Worm (Caenorhabditis elegans): ENCODE results near the gene C44C10.5.

The C44C10.5 gene

DNA sequence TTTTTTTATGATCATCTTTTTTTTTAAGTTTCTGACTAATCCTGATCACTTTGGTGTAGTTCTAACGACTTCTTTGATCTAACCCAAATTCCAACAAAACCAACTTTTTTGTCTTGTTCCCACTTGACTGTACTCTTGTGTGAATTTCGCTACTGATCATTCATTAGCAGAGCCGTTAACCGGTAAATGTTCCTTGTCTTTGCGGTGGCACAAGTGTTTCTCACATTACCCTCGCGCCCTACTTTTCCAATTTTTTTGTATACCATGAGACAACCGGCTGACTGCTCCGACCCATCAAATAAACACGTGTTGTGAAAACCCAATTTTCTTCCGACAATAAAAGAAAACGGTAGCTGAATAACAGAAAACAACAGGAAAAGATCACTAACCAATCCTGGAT lies 42.4 kb downstream of the C44C10.5 start:
- TF ChIP-seq sea-2 (GFP tag; optimal IDR thresholded peaks at IDR 0.05) (no peak), nhr-237 (tag; optimal IDR thresholded peaks at IDR 0.05) (no peak), fos-1 (tag; optimal IDR thresholded peaks at IDR 0.05) (no peak), pqm-1 (tag; optimal IDR thresholded peaks at IDR 0.05) (no peak), ztf-4 (tag; optimal IDR thresholded peaks at IDR 0.05) (no peak), snpc-4 (tag; optimal IDR thresholded peaks at IDR 0.05) (no peak), elt-1 (tag; optimal IDR thresholded peaks at IDR 0.05) (no peak), elt-2 (tag; optimal IDR thresholded peaks at IDR 0.05) (no peak), ZK546.5 (tag; optimal IDR thresholded peaks at IDR 0.05) (no peak), egl-5 (tag; optimal IDR thresholded peaks at IDR 0.05) (no peak), R02D3.7 (tag; optimal IDR thresholded peaks at IDR 0.05) (no peak), zag-1 (tag; optimal IDR thresholded peaks at IDR 0.05) (no peak), fkh-10 (GFP tag; optimal IDR thresholded peaks at IDR 0.05) (no peak), ceh-82 (tag; optimal IDR thresholded peaks at IDR 0.05) (no peak), nhr-25 (tag; optimal IDR thresholded peaks at IDR 0.05) (no peak), ztf-11 (tag; optimal IDR thresholded peaks at IDR 0.05) (no peak)

DNA sequence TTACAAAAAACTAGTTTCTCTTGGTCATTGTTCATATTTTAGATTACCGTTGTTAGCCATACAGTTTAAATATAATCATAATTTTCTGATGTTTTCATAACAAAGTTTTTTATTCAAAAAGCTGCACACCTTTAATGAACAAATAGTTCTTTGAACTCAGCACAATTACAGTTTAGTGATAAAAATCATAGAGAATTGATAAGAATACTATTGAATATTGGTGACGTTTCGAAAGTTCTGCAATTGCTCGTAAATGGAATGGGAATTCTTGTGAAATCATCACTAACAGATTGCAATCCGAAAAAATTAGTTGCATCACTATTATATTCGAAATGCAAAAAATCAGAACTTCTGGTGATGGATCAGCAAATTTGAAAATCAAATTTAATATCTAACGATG lies 43.8 kb downstream of the C44C10.5 start:
- peak; percentile 57 for TF ChIP-seq pqm-1 (tag; optimal IDR thresholded peaks at IDR 0.05)
- no peak for TF ChIP-seq ZK546.5 (tag; optimal IDR thresholded peaks at IDR 0.05)
- peak; percentile 64 for TF ChIP-seq elt-2 (tag; optimal IDR thresholded peaks at IDR 0.05)
- no peak for TF ChIP-seq jun-1 (tag; optimal IDR thresholded peaks at IDR 0.05)
- TF ChIP-seq tbx-2 (tag; optimal IDR thresholded peaks at IDR 0.05) = no peak
- TF ChIP-seq lsy-12 (tag; optimal IDR thresholded peaks at IDR 0.05) = no peak

DNA sequence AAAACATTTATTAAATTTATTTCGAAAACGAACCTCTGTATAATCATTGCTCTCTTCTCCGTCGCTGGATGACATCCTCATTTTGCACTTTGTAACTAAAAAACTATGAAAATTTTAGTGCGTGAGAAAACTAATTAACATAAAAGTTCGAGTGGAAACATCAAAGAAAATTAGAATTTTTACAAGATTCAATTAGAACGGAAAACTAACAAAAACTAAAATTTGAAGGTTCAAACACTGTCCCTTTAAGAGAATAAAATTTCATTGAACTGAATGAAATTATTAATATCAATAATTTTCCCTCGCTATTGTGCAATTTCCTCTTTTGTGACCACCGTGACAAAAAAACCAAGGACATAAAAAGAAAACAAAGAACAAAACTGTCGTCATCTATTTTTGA lies 46.7 kb downstream of the C44C10.5 start, which contains the start of gene D1053.3:
Gene D1053.3 (minus strand): TSS at position 101 of the 400 bp plus-strand sequence.
- TF ChIP-seq pqm-1 (tag; optimal IDR thresholded peaks at IDR 0.05) (no peak), elt-2 (tag; optimal IDR thresholded peaks at IDR 0.05) (no peak)

DNA sequence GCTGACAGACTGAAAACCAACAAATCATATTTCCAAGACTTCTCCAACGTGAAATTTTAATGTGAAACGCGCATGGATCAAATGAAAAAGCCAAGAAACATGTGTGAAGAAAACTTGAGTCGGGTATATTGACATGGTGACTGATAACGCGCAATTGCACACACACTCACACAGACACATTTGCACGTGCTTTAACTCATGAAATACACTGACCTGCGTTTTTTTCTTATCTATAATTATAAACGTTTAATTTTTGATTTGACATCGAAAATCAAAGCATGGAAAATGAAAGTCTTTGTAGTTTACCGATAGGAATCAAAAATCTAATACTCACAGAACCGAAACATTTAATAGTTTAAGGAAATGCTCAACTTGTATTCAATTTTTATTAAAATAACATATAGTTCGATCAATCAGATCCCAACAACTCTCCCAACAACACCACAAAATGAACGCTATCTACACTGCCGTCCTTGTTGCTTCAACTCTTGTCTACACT lies 48.3 kb downstream of the C44C10.5 start, which contains the start of gene nspa-9:
Gene nspa-9 (plus strand): TSS at position 449 of the 499 bp plus-strand sequence.
- TF ChIP-seq jun-1 (tag; optimal IDR thresholded peaks at IDR 0.05) (peak; percentile 19), lsy-12 (tag; optimal IDR thresholded peaks at IDR 0.05) (no peak), pha-4 (tag; optimal IDR thresholded peaks at IDR 0.05) (peak; percentile 83), nhr-23 (tag; optimal IDR thresholded peaks at IDR 0.05) (no peak), elt-2 (tag; optimal IDR thresholded peaks at IDR 0.05) (peak; percentile 94), ceh-9 (tag; optimal IDR thresholded peaks at IDR 0.05) (no peak), pqm-1 (tag; optimal IDR thresholded peaks at IDR 0.05) (peak; percentile 94), mdl-1 (tag; optimal IDR thresholded peaks at IDR 0.05) (peak; percentile 50)

Measured in whole organism, L3 larva.